Worm (Caenorhabditis elegans) whole organism, young adult: Measurements from ENCODE around the gene daf-9.

ENCODE experiments used
- B0336.3 ChIP-seq: fragments of 200-800 bp; sonication (Bioruptor generic); IDR thresholded peaks from 2 replicates; pipeline ENCODE4 v1.3.6; 2022; ENCODE audit warnings: missing genetic modification characterization, missing compliant biosample characterization
- C17E4.6 ChIP-seq: fragments of 200-800 bp; sonication (Bioruptor generic); IDR thresholded peaks from 2 replicates; pipeline ENCODE4 v1.3.6; 2022; ENCODE audit warnings: missing genetic modification reagents, missing genetic modification characterization, missing compliant biosample characterization
- Y53F4B.3 ChIP-seq: fragments of 200-800 bp; sonication (Bioruptor generic); IDR thresholded peaks from 2 replicates; pipeline ENCODE4 v1.3.6; 2022; ENCODE audit warnings: missing genetic modification reagents, missing genetic modification characterization, missing compliant biosample characterization
- aptf-2 ChIP-seq: fragments of 200-800 bp; sonication (Bioruptor generic); conservative IDR thresholded peaks from 2 replicates; pipeline ENCODE4 v1.3.6; 2022; ENCODE audit warnings: missing genetic modification reagents, missing genetic modification characterization, missing compliant biosample characterization
- lsl-1 ChIP-seq: fragments of 200-800 bp; sonication (Bioruptor generic); optimal IDR thresholded peaks from 2 replicates; lab custom pipeline; 2018; ENCODE audit warnings: mild to moderate bottlenecking, missing genetic modification characterization, moderate library complexity, missing compliant biosample characterization
- madf-10 ChIP-seq: sonication (generic microtip); optimal IDR thresholded peaks from 2 replicates; lab custom pipeline; 2016; ENCODE audit warnings: mild to moderate bottlenecking, missing genetic modification characterization, missing compliant biosample characterization
- mes-4 ChIP-seq: sonication (generic microtip); optimal IDR thresholded peaks from 2 replicates; lab custom pipeline; 2016; ENCODE audit warnings: missing genotype, missing genetic modification characterization, missing compliant biosample characterization
- snpc-4 ChIP-seq, 5 experiments: fragments of 150-350 bp in 1 of 5; sonication (generic microtip) in 4 of 5; optimal IDR thresholded peaks; 2 replicates each; lab custom pipeline; 2014 to 2018; ENCODE audit warnings: missing genetic modification characterization in 5 of 5, missing biosample characterization in 3 of 5, antibody characterized with exemption in 2 of 5, mild to moderate bottlenecking in 2 of 5, missing compliant biosample characterization in 2 of 5, missing genotype in 2 of 5, moderate library complexity in 2 of 5, missing genetic modification reagents in 1 of 5

DNA sequence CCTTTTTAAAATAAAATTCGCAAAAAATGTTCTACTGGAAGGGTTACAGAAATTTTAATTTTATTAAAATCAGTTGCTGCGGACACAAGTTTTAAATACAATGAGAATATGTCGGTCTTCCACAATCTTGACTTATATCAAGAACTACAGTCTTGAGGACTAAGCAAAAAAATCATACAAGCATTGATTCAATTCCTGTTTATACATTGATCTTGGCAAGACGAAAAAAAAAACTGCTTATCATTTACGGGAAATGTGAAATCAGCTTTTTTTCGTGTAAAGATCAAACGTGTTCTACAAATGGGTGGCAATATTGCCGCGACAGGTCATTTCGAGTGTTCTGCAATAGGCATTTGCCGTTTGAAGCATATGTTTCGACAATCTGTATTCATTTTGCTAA is 12.0 kb upstream of the daf-9 start, which contains the start of gene T13C5.2:
- TF ChIP-seq Y53F4B.3 (GFP tag; lab: Robert Waterston, UW) (no peak), aptf-2 (GFP tag; lab: Robert Waterston, UW) (no peak), lsl-1 (no peak), snpc-4 (GFP tag; optimal IDR thresholded peaks at IDR 0.05; lab: Kevin White, UChicago) (no peak), snpc-4 (tag; optimal IDR thresholded peaks at IDR 0.05; lab: Kevin White, UChicago) (no peak), mes-4 (tag; lab: Kevin White, UChicago) (no peak), C17E4.6 (GFP tag; lab: Robert Waterston, UW) (no peak), B0336.3 (GFP tag; lab: Robert Waterston, UW) (no peak), madf-10 (tag; lab: Kevin White, UChicago) (no peak)
